Worm (Caenorhabditis elegans) whole organism, late embryonic: ENCODE data around the gene T28A11.22.

ENCODE experiments used
- C38D4.7 ChIP-seq: fragments of 200-800 bp; sonication (Bioruptor generic); optimal IDR thresholded peaks from 2 replicates; lab custom pipeline; 2018; ENCODE audit warnings: mild to moderate bottlenecking, missing genetic modification characterization, moderate library complexity, missing compliant biosample characterization
- K02D7.2 ChIP-seq: sonication (generic microtip); optimal IDR thresholded peaks from 2 replicates; lab custom pipeline; 2017; ENCODE audit warnings: mild to moderate bottlenecking, missing genetic modification characterization, missing compliant biosample characterization
- K09A11.1 ChIP-seq: sonication (generic microtip); optimal IDR thresholded peaks from 2 replicates; lab custom pipeline; 2017; ENCODE audit warnings: antibody characterized with exemption, mild to moderate bottlenecking, missing genetic modification characterization, missing compliant biosample characterization; ENCODE audit not compliant: insufficient read depth
- T23F11.4 ChIP-seq: fragments of 200-800 bp; sonication (Bioruptor generic); optimal IDR thresholded peaks from 2 replicates; lab custom pipeline; 2018; ENCODE audit warnings: mild to moderate bottlenecking, missing genetic modification characterization, missing compliant biosample characterization
- ahr-1 ChIP-seq: sonication (generic microtip); optimal IDR thresholded peaks from 2 replicates; lab custom pipeline; 2016; ENCODE audit warnings: missing genetic modification characterization, missing compliant biosample characterization
- ceh-14 ChIP-seq: sonication (generic microtip); optimal IDR thresholded peaks from 2 replicates; lab custom pipeline; 2016; ENCODE audit warnings: missing genotype, missing genetic modification characterization, missing compliant biosample characterization
- ceh-18 ChIP-seq: sonication (generic microtip); optimal IDR thresholded peaks from 2 replicates; lab custom pipeline; 2016; ENCODE audit warnings: missing genetic modification characterization, missing compliant biosample characterization
- ceh-19 ChIP-seq: fragments of 200-800 bp; sonication (Bioruptor generic); optimal IDR thresholded peaks from 2 replicates; lab custom pipeline; 2018; ENCODE audit warnings: mild to moderate bottlenecking, missing genetic modification characterization, missing compliant biosample characterization
- ceh-45 ChIP-seq: fragments of 200-800 bp; sonication (Bioruptor generic); IDR thresholded peaks from 2 replicates; pipeline ENCODE4 v1.3.6; 2022; ENCODE audit warnings: missing genetic modification reagents, missing genetic modification characterization, missing compliant biosample characterization
- ceh-6 ChIP-seq: fragments of 200-800 bp; sonication (Bioruptor generic); optimal IDR thresholded peaks from 2 replicates; lab custom pipeline; 2018; ENCODE audit warnings: mild to moderate bottlenecking, missing genetic modification characterization, missing compliant biosample characterization
- eyg-1 ChIP-seq: sonication (generic microtip); optimal IDR thresholded peaks from 2 replicates; lab custom pipeline; 2016; ENCODE audit warnings: missing genotype, missing genetic modification characterization, missing compliant biosample characterization
- fkh-10 ChIP-seq: fragments of 150-350 bp; optimal IDR thresholded peaks from 2 replicates; lab custom pipeline; 2014; ENCODE audit warnings: missing biosample characterization, missing genetic modification reagents, missing genetic modification characterization
- fkh-6 ChIP-seq: sonication (generic microtip); optimal IDR thresholded peaks from 2 replicates; lab custom pipeline; 2016; ENCODE audit warnings: missing genetic modification characterization, missing compliant biosample characterization
- gmeb-2 ChIP-seq: sonication (generic microtip); optimal IDR thresholded peaks from 2 replicates; lab custom pipeline; 2016; ENCODE audit warnings: missing genetic modification characterization, inconsistent platforms, missing compliant biosample characterization
- hlh-13 ChIP-seq: fragments of 200-800 bp; sonication (Bioruptor generic); optimal IDR thresholded peaks from 2 replicates; lab custom pipeline; 2018; ENCODE audit warnings: mild to moderate bottlenecking, missing genetic modification characterization, missing compliant biosample characterization
- hlh-30 ChIP-seq: sonication (generic microtip); optimal IDR thresholded peaks from 2 replicates; lab custom pipeline; 2017; ENCODE audit warnings: antibody characterized with exemption, missing genetic modification characterization, missing compliant biosample characterization; ENCODE audit not compliant: insufficient read depth
- hlh-6 ChIP-seq: sonication (generic microtip); optimal IDR thresholded peaks from 2 replicates; lab custom pipeline; 2016; ENCODE audit warnings: missing genotype, missing genetic modification characterization, missing compliant biosample characterization
- hlh-8 ChIP-seq: sonication (generic microtip); optimal IDR thresholded peaks from 2 replicates; lab custom pipeline; 2016; ENCODE audit warnings: missing genotype, missing genetic modification characterization, missing compliant biosample characterization
- lim-6 ChIP-seq: sonication (generic microtip); optimal IDR thresholded peaks from 2 replicates; lab custom pipeline; 2016; ENCODE audit warnings: missing genetic modification characterization, missing compliant biosample characterization
- lin-11 ChIP-seq: fragments of 200-800 bp; sonication (Bioruptor generic); optimal IDR thresholded peaks from 2 replicates; lab custom pipeline; 2018; ENCODE audit warnings: mild to moderate bottlenecking, missing genetic modification characterization, missing compliant biosample characterization
- madf-2 ChIP-seq: sonication (generic microtip); optimal IDR thresholded peaks from 2 replicates; lab custom pipeline; 2017; ENCODE audit warnings: missing genetic modification characterization, missing compliant biosample characterization
- nfya-1 ChIP-seq: sonication (generic microtip); optimal IDR thresholded peaks from 2 replicates; lab custom pipeline; 2017; ENCODE audit warnings: missing genetic modification characterization, mild to moderate bottlenecking, missing compliant biosample characterization, antibody characterized with exemption, moderate library complexity
- nhr-232 ChIP-seq: sonication (generic microtip); optimal IDR thresholded peaks from 2 replicates; lab custom pipeline; 2016; ENCODE audit warnings: missing genetic modification characterization, missing compliant biosample characterization
- pag-3 ChIP-seq: sonication (generic microtip); optimal IDR thresholded peaks from 2 replicates; lab custom pipeline; 2016; ENCODE audit warnings: missing compliant biosample characterization, missing genetic modification characterization, borderline replicate concordance
- pat-9 ChIP-seq: fragments of 200-800 bp; sonication (Bioruptor generic); optimal IDR thresholded peaks from 2 replicates; lab custom pipeline; 2018; ENCODE audit warnings: mild to moderate bottlenecking, missing genetic modification characterization, moderate library complexity, missing compliant biosample characterization
- pha-2 ChIP-seq: sonication (generic microtip); optimal IDR thresholded peaks from 2 replicates; lab custom pipeline; 2017; ENCODE audit warnings: mild to moderate bottlenecking, missing genetic modification characterization, missing compliant biosample characterization
- pqm-1 ChIP-seq: sonication (generic microtip); optimal IDR thresholded peaks from 2 replicates; lab custom pipeline; 2016; ENCODE audit warnings: missing genetic modification characterization, missing compliant biosample characterization
- sox-2 ChIP-seq: fragments of 200-800 bp; sonication (Bioruptor generic); IDR thresholded peaks from 2 replicates; pipeline ENCODE4 v1.3.6; 2022; ENCODE audit warnings: missing genetic modification reagents, missing genetic modification characterization, missing compliant biosample characterization
- sox-4 ChIP-seq: sonication (generic microtip); optimal IDR thresholded peaks from 2 replicates; lab custom pipeline; 2017; ENCODE audit warnings: mild to moderate bottlenecking, missing genetic modification characterization, inconsistent platforms, missing compliant biosample characterization
- syd-9 ChIP-seq: sonication (generic microtip); optimal IDR thresholded peaks from 2 replicates; lab custom pipeline; 2016; ENCODE audit warnings: mild to moderate bottlenecking, missing genetic modification characterization, moderate library complexity, missing compliant biosample characterization
- tbx-7 ChIP-seq: sonication (generic microtip); optimal IDR thresholded peaks from 2 replicates; lab custom pipeline; 2016; ENCODE audit warnings: missing genotype, missing genetic modification characterization, missing compliant biosample characterization
- unc-42 ChIP-seq: sonication (generic microtip); optimal IDR thresholded peaks from 2 replicates; lab custom pipeline; 2016; ENCODE audit warnings: missing genotype, missing genetic modification characterization, missing compliant biosample characterization
- unc-55 ChIP-seq: sonication (generic microtip); optimal IDR thresholded peaks from 2 replicates; lab custom pipeline; 2017; ENCODE audit warnings: missing biosample characterization, missing genetic modification reagents, missing genetic modification characterization
- unc-86 ChIP-seq: sonication (generic microtip); optimal IDR thresholded peaks from 2 replicates; lab custom pipeline; 2016; ENCODE audit warnings: missing genetic modification characterization, missing compliant biosample characterization

Gene T28A11.22

ce11 chrV:3260075-3260474, 2.7 kb downstream of the T28A11.22 start, which contains the start of gene srbc-5:
Gene srbc-5 (plus strand): TSS chrV:3260375.
- TF ChIP-seq hlh-6 (tag; lab: Kevin White, UChicago) (no peak), ceh-6 (no peak), hlh-8 (tag; lab: Kevin White, UChicago) (no peak), sox-2 (GFP tag; lab: Robert Waterston, UW) (no peak), pat-9 (tag; lab: Kevin White, UChicago) (no peak), nfya-1 (tag; lab: Kevin White, UChicago) (no peak), syd-9 (no peak), sox-4 (tag; lab: Kevin White, UChicago) (no peak), T23F11.4 (no peak), hlh-30 (no peak), ceh-45 (no peak), lim-6 (tag; lab: Kevin White, UChicago) (no peak), unc-86 (tag; lab: Kevin White, UChicago) (no peak)

ce11 chrV:3266189-3266588, 8.8 kb downstream of the T28A11.22 start, which contains the start of gene T28A11.17:
Gene T28A11.17 (minus strand): TSS chrV:3266289.
- TF ChIP-seq hlh-6 (tag; lab: Kevin White, UChicago) (no peak), ceh-18 (tag; lab: Kevin White, UChicago) (no peak), fkh-10 (GFP tag; lab: Kevin White, UChicago) (no peak), hlh-13 (GFP tag; lab: Kevin White, UChicago) (no peak), unc-55 (GFP tag; lab: Kevin White, UChicago) (no peak)

- no peak for TF ChIP-seq pag-3 (tag; lab: Kevin White, UChicago)
- TF ChIP-seq nfya-1 (tag; lab: Kevin White, UChicago), result no peak
- no peak for TF ChIP-seq ceh-14
- TF ChIP-seq ahr-1 (tag; lab: Kevin White, UChicago), result no peak
- no peak for TF ChIP-seq gmeb-2 (tag; lab: Kevin White, UChicago)
- no peak for TF ChIP-seq hlh-30
- no peak for TF ChIP-seq ceh-19 (GFP tag; lab: Kevin White, UChicago)
- TF ChIP-seq unc-42 (tag; lab: Kevin White, UChicago), result no peak
- TF ChIP-seq pha-2 (tag; lab: Kevin White, UChicago), result no peak
- no peak for TF ChIP-seq hlh-13 (GFP tag; lab: Kevin White, UChicago)
- TF ChIP-seq C38D4.7 (GFP tag; lab: Kevin White, UChicago), result no peak
- no peak for TF ChIP-seq K09A11.1
- TF ChIP-seq nhr-232 (tag; lab: Kevin White, UChicago), result no peak
- no peak for TF ChIP-seq ceh-6
- TF ChIP-seq fkh-6 (tag; lab: Kevin White, UChicago), result no peak
- TF ChIP-seq pqm-1 (tag; lab: Kevin White, UChicago), result no peak
These were observed 10.6 kb downstream of the T28A11.22 start, which contains the start of gene T28A11.18 for ce11 chrV:3267950-3268349. Gene T28A11.18 (minus strand): TSS chrV:3268050.

- TF ChIP-seq K09A11.1, result no peak
- no peak for TF ChIP-seq madf-2 (tag; lab: Kevin White, UChicago)
- no peak for TF ChIP-seq K02D7.2 (tag; lab: Kevin White, UChicago)
- no peak for TF ChIP-seq sox-4 (tag; lab: Kevin White, UChicago)
- no peak for TF ChIP-seq tbx-7 (tag; lab: Kevin White, UChicago)
- TF ChIP-seq hlh-30, result no peak
- no peak for TF ChIP-seq eyg-1 (tag; lab: Kevin White, UChicago)
- no peak for TF ChIP-seq T23F11.4
- TF ChIP-seq lin-11 (tag; lab: Kevin White, UChicago), result no peak
- TF ChIP-seq ceh-6, result no peak
- TF ChIP-seq fkh-6 (tag; lab: Kevin White, UChicago), result no peak
These were observed 12.0 kb downstream of the T28A11.22 start, which contains the start of gene T28A11.19 for ce11 chrV:3269407-3269806. Gene T28A11.19 (minus strand): TSS chrV:3269514.
